Worm (Caenorhabditis elegans) whole organism, early embryonic: ENCODE measurements around the gene pcrg-1.

Experiments
- ama-1 ChIP-seq: fragments of 150-350 bp; optimal IDR thresholded peaks from 2 replicates; lab custom pipeline; 2014
- ceh-36 ChIP-seq: sonication (generic microtip); optimal IDR thresholded peaks from 2 replicates; lab custom pipeline; 2016; ENCODE audit warnings: missing genetic modification characterization, inconsistent platforms, missing compliant biosample characterization
- sea-1 ChIP-seq: fragments of 200-800 bp; sonication (Bioruptor generic); conservative IDR thresholded peaks from 2 replicates; pipeline ENCODE4 v1.3.6; 2022; ENCODE audit warnings: missing genetic modification characterization, missing compliant biosample characterization

DNA sequence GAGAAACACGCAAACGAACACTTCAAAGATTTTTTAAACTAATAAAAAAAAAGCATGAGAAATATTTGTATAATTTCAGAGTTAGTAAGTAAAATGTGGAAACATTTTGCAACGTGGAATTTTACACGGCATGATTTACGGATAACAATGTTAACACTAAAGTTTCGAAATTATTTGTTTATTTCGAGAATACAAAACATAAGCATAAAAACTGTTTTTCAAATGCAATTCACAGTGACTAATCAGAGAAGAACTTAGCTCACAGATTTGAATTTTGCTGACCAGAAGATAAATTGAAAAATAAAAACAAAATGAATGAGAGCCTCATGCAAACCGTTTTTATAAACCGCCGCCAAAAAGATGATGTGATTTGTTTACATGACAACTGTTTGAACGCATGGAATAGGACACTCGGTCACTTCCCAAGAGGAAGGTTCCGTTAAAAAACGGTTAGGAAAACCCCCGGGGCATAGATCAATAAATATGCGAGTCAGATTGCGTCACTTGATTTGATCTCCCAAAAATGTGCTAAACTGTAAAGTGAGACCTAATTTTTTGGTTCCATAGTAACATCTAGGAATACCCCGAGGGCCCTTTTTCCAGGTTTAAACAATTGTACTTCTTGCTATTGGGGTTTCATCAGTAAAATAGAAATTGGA, 25.6 kb downstream of the pcrg-1 start, which contains the start of gene clh-3:
- TF ChIP-seq ceh-36 (tag; lab: Kevin White, UChicago) (no peak), ama-1 (lab: Kevin White, UChicago) (no peak), sea-1 (no peak)
